In genomic region chr4:486435-486834, dm6 we compare ENCODE assay signal across 6 fruit fly cellular contexts.
TF ChIP-seq lines count a peak whose summit lies in the region.

No protein-coding gene starts in this region.

- peak; percentile 93 to 94 for TF ChIP-seq CTCF in S2 (optimal IDR thresholded peaks at IDR 0.05; lab: Kevin White, UChicago)
- TF ChIP-seq CTCF in whole organism, embryonic (GFP tag; optimal IDR thresholded peaks at IDR 0.05; lab: Kevin White, UChicago): peak; percentile 97

TF ChIP-seq in whole organism, adult, 20 proteins besides CTCF, POLR2A, EP300 and RAD21 (continues in another document):
- peak; percentile 45 for TF ChIP-seq CG5204 (GFP tag; optimal IDR thresholded peaks at IDR 0.05; lab: Kevin White, UChicago)
- peak; percentile 2 for TF ChIP-seq ovo (GFP tag; optimal IDR thresholded peaks at IDR 0.05; lab: Kevin White, UChicago)
- no peak for TF ChIP-seq tj (GFP tag; optimal IDR thresholded peaks at IDR 0.05; lab: Kevin White, UChicago)
- peak; percentile 73 for TF ChIP-seq bab1 (GFP tag; optimal IDR thresholded peaks at IDR 0.05; lab: Kevin White, UChicago)
- TF ChIP-seq CG14711 (tag; optimal IDR thresholded peaks at IDR 0.05; lab: Kevin White, UChicago): peak; percentile 65
- peak; percentile 2 for TF ChIP-seq CG7045 (GFP tag; optimal IDR thresholded peaks at IDR 0.05; lab: Kevin White, UChicago)
- TF ChIP-seq cic (GFP tag; optimal IDR thresholded peaks at IDR 0.05; lab: Kevin White, UChicago): no peak
- TF ChIP-seq Crg-1 (GFP tag; optimal IDR thresholded peaks at IDR 0.05; lab: Kevin White, UChicago): peak; percentile 20
- no peak for TF ChIP-seq Clk (GFP tag; optimal IDR thresholded peaks at IDR 0.05; lab: Kevin White, UChicago)
- peak; percentile 25 for TF ChIP-seq pad (GFP tag; optimal IDR thresholded peaks at IDR 0.05; lab: Kevin White, UChicago)
- TF ChIP-seq CG7101 (tag; optimal IDR thresholded peaks at IDR 0.05; lab: Kevin White, UChicago): peak; percentile 45
- no peak for TF ChIP-seq Hr96 (GFP tag; optimal IDR thresholded peaks at IDR 0.05; lab: Kevin White, UChicago)
- TF ChIP-seq CG12768 (GFP tag; optimal IDR thresholded peaks at IDR 0.05; lab: Kevin White, UChicago): no peak
- TF ChIP-seq Mnt (GFP tag; optimal IDR thresholded peaks at IDR 0.05; lab: Kevin White, UChicago): peak; percentile 19
- TF ChIP-seq CG11617 (GFP tag; optimal IDR thresholded peaks at IDR 0.05; lab: Kevin White, UChicago): no peak
- peak; percentile 49 for TF ChIP-seq CG1620 (GFP tag; optimal IDR thresholded peaks at IDR 0.05; lab: Kevin White, UChicago)
- TF ChIP-seq toe (GFP tag; optimal IDR thresholded peaks at IDR 0.05; lab: Kevin White, UChicago): peak; percentile 61
- TF ChIP-seq cnc (optimal IDR thresholded peaks at IDR 0.05; lab: Kevin White, UChicago): no peak

TF ChIP-seq in whole organism, embryonic, 481 proteins besides CTCF, POLR2A, EP300 and RAD21 (continues in another document):
- peak; percentile 68 for TF ChIP-seq B-H2 (GFP tag; optimal IDR thresholded peaks at IDR 0.05; lab: Kevin White, UChicago)
- peak; percentile 27 for TF ChIP-seq Fer1 (GFP tag; optimal IDR thresholded peaks at IDR 0.05; lab: Kevin White, UChicago)
- no peak for TF ChIP-seq btn (GFP tag; optimal IDR thresholded peaks at IDR 0.05; lab: Kevin White, UChicago)
- no peak for TF ChIP-seq CG12104 (GFP tag; optimal IDR thresholded peaks at IDR 0.05; lab: Kevin White, UChicago)
- TF ChIP-seq CG11247 (GFP tag; IDR thresholded peaks at IDR 0.05; lab: Robert Waterston, UW): no peak
- peak; percentile 56 for TF ChIP-seq CG9876 (GFP tag; optimal IDR thresholded peaks at IDR 0.05; lab: Kevin White, UChicago)
- peak; percentile 9 for TF ChIP-seq dmrt99B (tag; optimal IDR thresholded peaks at IDR 0.05; lab: Kevin White, UChicago)
- no peak for TF ChIP-seq ind (GFP tag; optimal IDR thresholded peaks at IDR 0.05; lab: Kevin White, UChicago)
- TF ChIP-seq toy (GFP tag; IDR thresholded peaks at IDR 0.05; lab: Robert Waterston, UW): no peak
- TF ChIP-seq CG2202 (tag; optimal IDR thresholded peaks at IDR 0.05; lab: Kevin White, UChicago): no peak
- TF ChIP-seq Sox100B (GFP tag; optimal IDR thresholded peaks at IDR 0.05; lab: Kevin White, UChicago): peak; percentile 14
- TF ChIP-seq Side (GFP tag; optimal IDR thresholded peaks at IDR 0.05; lab: Kevin White, UChicago): no peak
- no peak for TF ChIP-seq fru (optimal IDR thresholded peaks at IDR 0.05; lab: Kevin White, UChicago)
- peak; percentile 41 for TF ChIP-seq CG18476 (GFP tag; optimal IDR thresholded peaks at IDR 0.05; lab: Kevin White, UChicago)
- TF ChIP-seq CG5953 (GFP tag; IDR thresholded peaks at IDR 0.05; lab: Robert Waterston, UW): no peak
- TF ChIP-seq CG1024 (GFP tag; IDR thresholded peaks at IDR 0.05; lab: Robert Waterston, UW): no peak
- peak; percentile 38 for TF ChIP-seq CG13424 (tag; optimal IDR thresholded peaks at IDR 0.05; lab: Kevin White, UChicago)
- no peak; the same call in 1 of the 2 replicates for TF ChIP-seq CG4730 (GFP tag; IDR thresholded peaks at IDR 0.05; lab: Robert Waterston, UW)
- peak; percentile 88 for TF ChIP-seq Sry-δ (GFP tag; optimal IDR thresholded peaks at IDR 0.05; lab: Kevin White, UChicago)

TF ChIP-seq in whole organism, prepupa, 60 proteins besides CTCF, POLR2A, EP300 and RAD21 (continues in another document):
- peak; percentile 37 for TF ChIP-seq CG31627 (GFP tag; optimal IDR thresholded peaks at IDR 0.05; lab: Kevin White, UChicago)
- TF ChIP-seq topi (GFP tag; optimal IDR thresholded peaks at IDR 0.05; lab: Kevin White, UChicago): peak; percentile 52
- no peak for TF ChIP-seq CG3919 (GFP tag; optimal IDR thresholded peaks at IDR 0.05; lab: Kevin White, UChicago)
- no peak for TF ChIP-seq CG6854 (GFP tag; optimal IDR thresholded peaks at IDR 0.05; lab: Kevin White, UChicago)
- TF ChIP-seq CG15336 (GFP tag; IDR thresholded peaks at IDR 0.05; lab: Robert Waterston, UW): peak; percentile 47; the same call in 1 of the 2 replicates
- TF ChIP-seq CG11902 (GFP tag; optimal IDR thresholded peaks at IDR 0.05; lab: Kevin White, UChicago): peak; percentile 1
- TF ChIP-seq ss (GFP tag; optimal IDR thresholded peaks at IDR 0.05; lab: Kevin White, UChicago): no peak
- TF ChIP-seq CG10669 (GFP tag; optimal IDR thresholded peaks at IDR 0.05; lab: Kevin White, UChicago): peak; percentile 1
- peak; percentile 59 for TF ChIP-seq Hr4 (GFP tag; optimal IDR thresholded peaks at IDR 0.05; lab: Kevin White, UChicago)
- TF ChIP-seq Eip75B (GFP tag; optimal IDR thresholded peaks at IDR 0.05; lab: Kevin White, UChicago): peak; percentile 19
- peak; percentile 41 for TF ChIP-seq pdm3 (GFP tag; optimal IDR thresholded peaks at IDR 0.05; lab: Kevin White, UChicago)
- TF ChIP-seq CG7368 (GFP tag; optimal IDR thresholded peaks at IDR 0.05; lab: Kevin White, UChicago): no peak
- no peak for TF ChIP-seq Sox102F (GFP tag; optimal IDR thresholded peaks at IDR 0.05; lab: Kevin White, UChicago)
- peak; percentile 27 for TF ChIP-seq esn (GFP tag; optimal IDR thresholded peaks at IDR 0.05; lab: Kevin White, UChicago)
- TF ChIP-seq dsx (GFP tag; optimal IDR thresholded peaks at IDR 0.05; lab: Kevin White, UChicago; ENCODE audit: poor library complexity, severe bottlenecking): peak; percentile 26
- TF ChIP-seq lz (GFP tag; optimal IDR thresholded peaks at IDR 0.05; lab: Kevin White, UChicago): peak; percentile 40
- no peak for TF ChIP-seq CG6276 (GFP tag; optimal IDR thresholded peaks at IDR 0.05; lab: Kevin White, UChicago)
- peak; percentile 53 for TF ChIP-seq Smox (GFP tag; optimal IDR thresholded peaks at IDR 0.05; lab: Kevin White, UChicago)
- no peak for TF ChIP-seq net (GFP tag; optimal IDR thresholded peaks at IDR 0.05; lab: Kevin White, UChicago)

TF ChIP-seq in whole organism, pupa, 21 proteins besides CTCF, POLR2A, EP300 and RAD21:
- TF ChIP-seq CG8159 (tag; optimal IDR thresholded peaks at IDR 0.05; lab: Kevin White, UChicago): no peak
- peak; percentile 5 for TF ChIP-seq CG17806 (tag; optimal IDR thresholded peaks at IDR 0.05; lab: Kevin White, UChicago)
- TF ChIP-seq CG14655 (GFP tag; optimal IDR thresholded peaks at IDR 0.05; lab: Kevin White, UChicago): peak; percentile 4
- TF ChIP-seq D1 (tag; optimal IDR thresholded peaks at IDR 0.05; lab: Kevin White, UChicago): peak; percentile 50
- no peak for TF ChIP-seq CG34367 (tag; optimal IDR thresholded peaks at IDR 0.05; lab: Kevin White, UChicago)
- TF ChIP-seq Snoo (tag; optimal IDR thresholded peaks at IDR 0.05; lab: Kevin White, UChicago): peak; percentile 24
- no peak for TF ChIP-seq Pif1B (GFP tag; optimal IDR thresholded peaks at IDR 0.05; lab: Kevin White, UChicago)
- no peak for TF ChIP-seq rn (GFP tag; IDR thresholded peaks at IDR 0.05; lab: Robert Waterston, UW)
- peak; percentile 23 for TF ChIP-seq CG15710 (tag; optimal IDR thresholded peaks at IDR 0.05; lab: Kevin White, UChicago)
- peak; percentile 9 for TF ChIP-seq Pif1A (GFP tag; optimal IDR thresholded peaks at IDR 0.05; lab: Kevin White, UChicago)
- TF ChIP-seq CG8301 (tag; optimal IDR thresholded peaks at IDR 0.05; lab: Kevin White, UChicago): peak; percentile 3

TF ChIP-seq in whole organism, wandering third instar larva, 38 proteins besides CTCF, POLR2A, EP300 and RAD21 (continues in another document):
- peak; percentile 12 for TF ChIP-seq CG32264 (GFP tag; optimal IDR thresholded peaks at IDR 0.05; lab: Kevin White, UChicago)
- no peak for TF ChIP-seq dl (GFP tag; optimal IDR thresholded peaks at IDR 0.05; lab: Kevin White, UChicago; ENCODE audit: insufficient read depth in 1 of 2, partially characterized antibody in 2 of 2)
- TF ChIP-seq brk (GFP tag; optimal IDR thresholded peaks at IDR 0.05; lab: Kevin White, UChicago): peak; percentile 74
- no peak for TF ChIP-seq psq (GFP tag; optimal IDR thresholded peaks at IDR 0.05; lab: Kevin White, UChicago)
- peak; percentile 34 for TF ChIP-seq h (GFP tag; optimal IDR thresholded peaks at IDR 0.05; lab: Kevin White, UChicago)
- no peak for TF ChIP-seq CrebA (GFP tag; optimal IDR thresholded peaks at IDR 0.05; lab: Kevin White, UChicago; ENCODE audit: borderline replicate concordance)
- TF ChIP-seq Mio (GFP tag; optimal IDR thresholded peaks at IDR 0.05; lab: Kevin White, UChicago): no peak
- TF ChIP-seq pan (optimal IDR thresholded peaks at IDR 0.05; lab: Kevin White, UChicago): no peak
- TF ChIP-seq Dif (GFP tag; optimal IDR thresholded peaks at IDR 0.05; lab: Kevin White, UChicago; ENCODE audit: partially characterized antibody): no peak
- TF ChIP-seq Hr78 (GFP tag; optimal IDR thresholded peaks at IDR 0.05; lab: Kevin White, UChicago): no peak
- TF ChIP-seq rgr (GFP tag; optimal IDR thresholded peaks at IDR 0.05; lab: Kevin White, UChicago): peak; percentile 57
- TF ChIP-seq jim (GFP tag; optimal IDR thresholded peaks at IDR 0.05; lab: Kevin White, UChicago): no peak
- TF ChIP-seq Myc (optimal IDR thresholded peaks at IDR 0.05; lab: Kevin White, UChicago): peak; percentile 73
- peak; percentile 62 for TF ChIP-seq tai (GFP tag; optimal IDR thresholded peaks at IDR 0.05; lab: Kevin White, UChicago)
- peak; percentile 36 for TF ChIP-seq HLH106 (tag; optimal IDR thresholded peaks at IDR 0.05; lab: Kevin White, UChicago)
- TF ChIP-seq foxo (GFP tag; optimal IDR thresholded peaks at IDR 0.05; lab: Kevin White, UChicago): peak in 1 of 2 experiments; percentile 59
- TF ChIP-seq sv (GFP tag; optimal IDR thresholded peaks at IDR 0.05; lab: Kevin White, UChicago): no peak
- TF ChIP-seq Sp1 (GFP tag; optimal IDR thresholded peaks at IDR 0.05; lab: Kevin White, UChicago): peak; percentile 35
- no peak for TF ChIP-seq Abd-B (GFP tag; optimal IDR thresholded peaks at IDR 0.05; lab: Kevin White, UChicago)
- peak; percentile 72 for TF ChIP-seq fru (GFP tag; optimal IDR thresholded peaks at IDR 0.05; lab: Kevin White, UChicago)
- no peak for TF ChIP-seq N (GFP tag; optimal IDR thresholded peaks at IDR 0.05; lab: Kevin White, UChicago)
- TF ChIP-seq Vsx2 (GFP tag; optimal IDR thresholded peaks at IDR 0.05; lab: Kevin White, UChicago; ENCODE audit: partially characterized antibody): no peak
- no peak for TF ChIP-seq GATAd (GFP tag; optimal IDR thresholded peaks at IDR 0.05; lab: Kevin White, UChicago)
- peak; percentile 28 for TF ChIP-seq ey (GFP tag; optimal IDR thresholded peaks at IDR 0.05; lab: Kevin White, UChicago)
- no peak for TF ChIP-seq CG9705 (GFP tag; optimal IDR thresholded peaks at IDR 0.05; lab: Kevin White, UChicago)
- peak; percentile 38 for TF ChIP-seq Hnf4 (GFP tag; optimal IDR thresholded peaks at IDR 0.05; lab: Kevin White, UChicago)
- no peak for TF ChIP-seq Hr83 (GFP tag; optimal IDR thresholded peaks at IDR 0.05; lab: Kevin White, UChicago; ENCODE audit: poor library complexity, severe bottlenecking)
- TF ChIP-seq dsf (GFP tag; optimal IDR thresholded peaks at IDR 0.05; lab: Kevin White, UChicago; ENCODE audit: borderline replicate concordance): peak; percentile 13
- TF ChIP-seq br (GFP tag; optimal IDR thresholded peaks at IDR 0.05; lab: Kevin White, UChicago): peak; percentile 6
- TF ChIP-seq usp (GFP tag; optimal IDR thresholded peaks at IDR 0.05; lab: Kevin White, UChicago): no peak
- peak; percentile 10 for TF ChIP-seq OdsH (GFP tag; optimal IDR thresholded peaks at IDR 0.05; lab: Kevin White, UChicago)
